Worm (Caenorhabditis elegans) whole organism, midembryonic: ENCODE data around the gene nas-17.
"Not testable (repeated sequence)": the region's sequence is repeated elsewhere in the genome, so short reads cannot be mapped to it uniquely, and the experiment has no call there.

Source experiments
- cog-1 ChIP-seq: sonication (generic microtip); optimal IDR thresholded peaks from 2 replicates; lab custom pipeline; 2016; ENCODE audit warnings: missing genetic modification characterization, missing compliant biosample characterization
- flt-1 ChIP-seq: fragments of 200-800 bp; sonication (Bioruptor generic); IDR thresholded peaks from 2 replicates; pipeline ENCODE4 v1.3.6; 2022; ENCODE audit warnings: missing genetic modification characterization, missing compliant biosample characterization
- med-1 ChIP-seq: sonication (generic microtip); optimal IDR thresholded peaks from 2 replicates; lab custom pipeline; 2017; ENCODE audit warnings: missing genetic modification characterization, mild to moderate bottlenecking, missing compliant biosample characterization, antibody characterized with exemption, missing genetic modification reagents; ENCODE audit not compliant: insufficient read depth
- ref-1 ChIP-seq: fragments of 200-800 bp; sonication (Bioruptor generic); conservative IDR thresholded peaks from 2 replicates; pipeline ENCODE4 v1.3.6; 2022; ENCODE audit warnings: missing genetic modification reagents, missing genetic modification characterization, missing compliant biosample characterization
- tab-1 ChIP-seq: fragments of 200-800 bp; sonication (Bioruptor generic); IDR thresholded peaks from 2 replicates; pipeline ENCODE4 v1.3.6; 2022; ENCODE audit warnings: missing genetic modification characterization, missing compliant biosample characterization

DNA sequence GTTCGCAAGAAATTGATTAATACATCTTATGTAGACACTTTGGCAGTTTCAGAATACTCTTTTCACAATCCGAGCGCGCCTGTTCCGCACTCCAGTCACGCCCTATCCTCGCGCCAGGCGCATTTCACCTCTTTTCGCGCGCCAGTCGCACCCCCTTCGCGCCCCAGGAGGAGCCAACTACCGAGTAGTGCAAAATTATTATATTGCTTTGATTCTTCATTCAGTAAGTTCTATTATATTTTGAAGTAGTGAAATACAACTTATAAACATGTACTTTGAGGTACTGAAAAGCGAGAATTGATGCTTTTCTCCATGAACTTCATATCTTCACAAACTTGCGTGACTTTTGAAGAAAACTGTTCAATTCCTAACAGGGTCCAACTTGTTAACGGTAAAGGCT is 2.6 kb upstream of the nas-17 start, which contains the start of gene nas-18:
- TF ChIP-seq tab-1; flt-1 (GFP tag; lab: Robert Waterston, UW); med-1 (GFP tag; lab: Kevin White, UChicago); ref-1 (GFP tag; lab: Robert Waterston, UW); cog-1: not testable (repeated sequence)
